Fruit fly (Drosophila melanogaster): ENCODE measurements around the gene CG13481.

Gene CG13481

dm6 chr3L:14363103-14363751, 6.3 kb downstream of the CG13481 start:
- TF ChIP-seq CG8478 (optimal IDR thresholded peaks at IDR 0.05) (no peak), CTCF (optimal IDR thresholded peaks at IDR 0.05) (no peak)

- TF ChIP-seq CTCF (optimal IDR thresholded peaks at IDR 0.05) (no peak), CG8478 (optimal IDR thresholded peaks at IDR 0.05) (no peak)
These were observed 6.8 kb downstream of the CG13481 start for dm6 chr3L:14362660-14363059.

- TF ChIP-seq CG8478 (optimal IDR thresholded peaks at IDR 0.05), result no peak
- TF ChIP-seq CTCF (optimal IDR thresholded peaks at IDR 0.05), result no peak
These were observed 7.5 kb downstream of the CG13481 start for dm6 chr3L:14362028-14362427.

- TF ChIP-seq CG8478 (optimal IDR thresholded peaks at IDR 0.05) (no peak), CTCF (optimal IDR thresholded peaks at IDR 0.05) (peak; percentile 72 to 78)
These were observed 9.4 kb downstream of the CG13481 start for dm6 chr3L:14359815-14360719.

- TF ChIP-seq CTCF (optimal IDR thresholded peaks at IDR 0.05) (no peak), CG8478 (optimal IDR thresholded peaks at IDR 0.05) (no peak)
These were observed 10.6 kb downstream of the CG13481 start for dm6 chr3L:14358899-14359298.

dm6 chr3L:14356507-14357291, 12.8 kb downstream of the CG13481 start:
- peak; percentile 69 to 75 for TF ChIP-seq CTCF (optimal IDR thresholded peaks at IDR 0.05)
- no peak for TF ChIP-seq CG8478 (optimal IDR thresholded peaks at IDR 0.05)

dm6 chr3L:14354285-14355092, 15.0 kb downstream of the CG13481 start:
- TF ChIP-seq CTCF (optimal IDR thresholded peaks at IDR 0.05) (no peak), CG8478 (optimal IDR thresholded peaks at IDR 0.05) (no peak)

dm6 chr3L:14353161-14353560, 16.3 kb downstream of the CG13481 start:
- TF ChIP-seq CTCF (optimal IDR thresholded peaks at IDR 0.05) (no peak), CG8478 (optimal IDR thresholded peaks at IDR 0.05) (no peak)

- no peak for TF ChIP-seq CTCF (optimal IDR thresholded peaks at IDR 0.05)
- TF ChIP-seq CG8478 (optimal IDR thresholded peaks at IDR 0.05), result no peak
These were observed 18.7 kb downstream of the CG13481 start for dm6 chr3L:14350814-14351213.

- TF ChIP-seq CTCF (optimal IDR thresholded peaks at IDR 0.05) (no peak), CG8478 (optimal IDR thresholded peaks at IDR 0.05) (no peak)
These were observed 19.3 kb downstream of the CG13481 start for dm6 chr3L:14350218-14350617.

- no peak for TF ChIP-seq CTCF (optimal IDR thresholded peaks at IDR 0.05)
- TF ChIP-seq CG8478 (optimal IDR thresholded peaks at IDR 0.05), result no peak
These were observed 23.0 kb downstream of the CG13481 start for dm6 chr3L:14346546-14346945.

- TF ChIP-seq CG8478 (optimal IDR thresholded peaks at IDR 0.05), result no peak
- TF ChIP-seq CTCF (optimal IDR thresholded peaks at IDR 0.05), result no peak
These were observed 26.0 kb downstream of the CG13481 start for dm6 chr3L:14343344-14343972.

- no peak for TF ChIP-seq CG8478 (optimal IDR thresholded peaks at IDR 0.05)
- no peak for TF ChIP-seq CTCF (optimal IDR thresholded peaks at IDR 0.05)
These were observed 30.6 kb downstream of the CG13481 start for dm6 chr3L:14338886-14339285.

dm6 chr3L:14335880-14336279, 33.6 kb downstream of the CG13481 start:
- TF ChIP-seq CG8478 (optimal IDR thresholded peaks at IDR 0.05) (no peak), CTCF (optimal IDR thresholded peaks at IDR 0.05) (no peak)
